Fruit fly (Drosophila melanogaster) whole organism, wandering third instar larva: Measurements from ENCODE around the gene psh.

ENCODE experiments used
- CG32264 ChIP-seq: fragments of 200-800 bp; sonication (Bioruptor generic); optimal IDR thresholded peaks from 2 replicates; lab custom pipeline; 2016; ENCODE audit warnings: missing biosample characterization, missing genetic modification characterization
- CG9705 ChIP-seq: fragments of 200-800 bp; sonication (Bioruptor generic); optimal IDR thresholded peaks from 2 replicates; lab custom pipeline; 2018; ENCODE audit warnings: missing biosample characterization, mild to moderate bottlenecking, missing genetic modification characterization
- CrebA ChIP-seq: fragments of 200-800 bp; sonication (Bioruptor generic); optimal IDR thresholded peaks from 2 replicates; lab custom pipeline; 2016; ENCODE audit warnings: missing biosample characterization, mild to moderate bottlenecking, missing genetic modification characterization, borderline replicate concordance
- Hr78 ChIP-seq: fragments of >200 bp; optimal IDR thresholded peaks from 2 replicates; lab custom pipeline; 2017; ENCODE audit warnings: missing biosample characterization, missing genetic modification characterization
- Jra ChIP-seq: sonication (Bioruptor generic); optimal IDR thresholded peaks from 2 replicates; lab custom pipeline; 2016; ENCODE audit warnings: missing biosample characterization, missing genetic modification characterization
- br ChIP-seq: fragments of 200-800 bp; sonication (Bioruptor generic); optimal IDR thresholded peaks from 2 replicates; lab custom pipeline; 2016; ENCODE audit warnings: missing biosample characterization, missing genetic modification characterization
- ey ChIP-seq: fragments of 200-800 bp; sonication (Bioruptor generic); optimal IDR thresholded peaks from 2 replicates; lab custom pipeline; 2016; ENCODE audit warnings: missing biosample characterization, missing genetic modification characterization
- usp ChIP-seq: fragments of >200 bp; optimal IDR thresholded peaks from 2 replicates; lab custom pipeline; 2017; ENCODE audit warnings: missing biosample characterization, missing genetic modification characterization

dm6 chrX:18517415-18517814 lies 30.7 kb upstream of the psh start:
- TF ChIP-seq CG9705 (GFP tag; lab: Kevin White, UChicago) (no peak), ey (GFP tag; lab: Kevin White, UChicago) (no peak), Hr78 (GFP tag; lab: Kevin White, UChicago) (no peak), CrebA (no peak), usp (GFP tag; lab: Kevin White, UChicago) (no peak), br (GFP tag; lab: Kevin White, UChicago) (no peak), CG32264 (GFP tag; lab: Kevin White, UChicago) (no peak), Jra (no peak)
